Worm (Caenorhabditis elegans): ENCODE measurements around the gene gana-1.

The gana-1 gene

DNA sequence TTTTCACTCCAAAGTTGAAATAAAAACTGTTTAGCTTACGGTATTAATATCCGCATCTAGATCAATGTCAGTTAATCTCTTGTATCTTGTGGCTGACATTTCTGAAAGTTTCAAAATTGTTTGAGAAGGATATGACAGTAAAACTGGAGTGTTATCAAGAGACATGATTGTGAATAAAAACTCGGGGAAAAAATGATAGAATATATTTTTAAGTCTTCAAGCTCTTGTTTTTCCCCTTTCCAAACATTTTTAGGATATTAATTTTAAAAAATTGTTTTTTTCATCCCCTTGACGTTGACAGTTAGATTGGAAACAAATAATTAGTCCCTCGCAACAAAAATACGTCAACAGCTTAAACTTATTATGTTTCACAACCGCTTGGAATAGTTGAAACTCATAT is 12.1 kb upstream of the gana-1 start, which contains the start of gene R07B7.6:
R07B7.6 (minus strand) TSS at position 101 of the 400 bp plus-strand sequence.
- TF ChIP-seq mml-1 (tag; optimal IDR thresholded peaks at IDR 0.05): no peak
- no peak for TF ChIP-seq nhr-77 (tag; optimal IDR thresholded peaks at IDR 0.05)
- TF ChIP-seq fos-1 (tag; optimal IDR thresholded peaks at IDR 0.05): no peak
- TF ChIP-seq ztf-4 (tag; optimal IDR thresholded peaks at IDR 0.05): no peak
- TF ChIP-seq tbx-2 (tag; optimal IDR thresholded peaks at IDR 0.05): no peak
- no peak for TF ChIP-seq lin-15B (tag; optimal IDR thresholded peaks at IDR 0.05)
- no peak for TF ChIP-seq nhr-25 (tag; optimal IDR thresholded peaks at IDR 0.05)
- no peak for TF ChIP-seq elt-3 (tag; optimal IDR thresholded peaks at IDR 0.05)

DNA sequence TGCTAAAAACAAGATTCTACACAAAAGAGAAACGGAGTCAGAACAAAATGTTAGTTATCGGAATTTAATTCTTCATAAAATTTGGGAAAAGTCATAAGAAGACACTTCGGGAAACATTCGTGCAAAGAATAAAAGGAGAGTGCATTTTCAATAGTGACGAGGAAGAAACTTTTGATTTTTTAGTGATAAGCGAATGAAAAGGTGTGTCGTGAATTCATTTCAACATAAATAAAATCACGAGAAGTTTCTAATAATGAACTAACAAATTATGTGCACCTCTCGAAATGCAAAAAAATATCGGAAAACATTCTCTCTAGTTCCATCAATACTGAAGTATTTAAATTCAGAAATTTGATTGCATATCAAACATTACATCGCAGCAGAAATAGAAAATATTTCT is 11.1 kb upstream of the gana-1 start:
- TF ChIP-seq pqm-1 (tag; optimal IDR thresholded peaks at IDR 0.05) (peak; percentile 75), fkh-10 (GFP tag; optimal IDR thresholded peaks at IDR 0.05) (no peak), nhr-25 (tag; optimal IDR thresholded peaks at IDR 0.05) (no peak), elt-2 (tag; optimal IDR thresholded peaks at IDR 0.05) (peak; percentile 68), daf-12 (tag; optimal IDR thresholded peaks at IDR 0.05) (no peak), pha-4 (tag; optimal IDR thresholded peaks at IDR 0.05) (peak; percentile 57)

ce11 chrV:12080274-12080673 is 6.8 kb upstream of the gana-1 start, which contains the start of gene R07B7.9:
R07B7.9 (minus strand) TSS chrV:12080374.
- TF ChIP-seq egl-27 (tag; optimal IDR thresholded peaks at IDR 0.05) (no peak), pqm-1 (tag; optimal IDR thresholded peaks at IDR 0.05) (no peak), elt-3 (tag; optimal IDR thresholded peaks at IDR 0.05) (no peak), pha-4 (tag; optimal IDR thresholded peaks at IDR 0.05) (no peak), lin-15B (tag; optimal IDR thresholded peaks at IDR 0.05) (no peak), tbx-2 (tag; optimal IDR thresholded peaks at IDR 0.05) (no peak)

ce11 chrV:12082932-12083331 is 4.1 kb upstream of the gana-1 start, which contains the start of gene R07B7.10:
R07B7.10 (plus strand) TSS chrV:12083216.
- TF ChIP-seq pha-4 (tag; optimal IDR thresholded peaks at IDR 0.05): peak; percentile 32
- no peak for TF ChIP-seq elt-2 (tag; optimal IDR thresholded peaks at IDR 0.05)

DNA sequence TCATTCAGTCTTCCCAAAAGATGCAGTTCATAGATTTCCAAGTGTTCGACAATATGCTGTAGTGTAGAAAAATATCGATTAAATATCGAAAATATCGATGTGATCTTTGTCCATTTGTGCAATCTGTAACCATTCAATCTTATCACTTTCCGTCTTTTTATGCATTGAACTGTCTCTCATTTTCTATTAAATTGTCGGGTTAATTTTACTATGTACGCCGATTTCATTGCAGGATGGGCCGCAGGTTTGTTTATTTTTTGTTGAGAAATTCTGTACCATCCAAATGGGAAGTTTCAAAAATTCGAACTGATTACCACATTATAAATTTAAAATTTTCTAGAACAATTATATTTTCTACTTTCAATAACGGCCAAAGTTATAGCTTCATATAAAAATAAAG is 2.8 kb upstream of the gana-1 start, which contains the start of gene R07B7.8:
R07B7.8 (minus strand) TSS at position 101 of the 400 bp plus-strand sequence.
- TF ChIP-seq mml-1 (tag; optimal IDR thresholded peaks at IDR 0.05) (no peak), elt-2 (tag; optimal IDR thresholded peaks at IDR 0.05) (peak; percentile 36), ceh-82 (tag; optimal IDR thresholded peaks at IDR 0.05) (no peak), ceh-28 (tag; optimal IDR thresholded peaks at IDR 0.05) (peak; percentile 69)

DNA sequence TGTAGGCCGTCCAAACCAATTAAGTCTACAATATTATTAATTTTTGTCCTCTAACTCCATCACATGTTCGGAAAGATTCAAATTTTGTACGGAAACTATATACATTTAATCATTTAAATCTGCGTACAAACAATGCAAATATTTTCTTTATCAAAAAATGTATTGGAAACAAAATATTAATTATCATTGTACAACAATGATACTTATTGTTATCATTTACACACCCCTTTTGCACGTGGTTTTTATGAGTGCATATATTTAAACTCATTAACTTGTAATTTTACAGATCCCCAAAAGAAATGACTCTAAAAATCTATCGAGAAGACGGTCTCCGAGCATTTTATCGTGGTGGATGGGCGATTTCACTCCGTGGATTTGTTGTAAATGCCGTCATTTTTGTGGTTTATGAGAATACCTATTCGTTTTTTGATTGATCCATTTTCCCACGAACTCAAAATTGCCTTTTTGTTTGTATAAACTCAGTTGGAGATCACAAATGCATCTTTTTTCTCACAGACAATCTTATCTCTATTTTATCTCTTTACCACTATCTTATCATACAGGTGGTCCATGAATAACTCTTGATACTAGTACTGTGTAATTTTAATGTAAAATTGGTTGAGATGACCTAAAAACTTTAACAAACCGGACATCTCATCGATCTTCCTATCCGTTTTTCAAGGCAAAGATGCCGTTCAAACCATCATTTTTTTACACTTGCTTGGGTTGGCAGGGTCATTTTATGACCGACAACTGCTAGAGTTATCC is 983 bp upstream of the gana-1 start:
- peak; percentile 57 for TF ChIP-seq elt-2 (tag; optimal IDR thresholded peaks at IDR 0.05)
- TF ChIP-seq nhr-77 (tag; optimal IDR thresholded peaks at IDR 0.05): no peak
- peak; percentile 43 for TF ChIP-seq pha-4 (tag; optimal IDR thresholded peaks at IDR 0.05)
- TF ChIP-seq ceh-28 (tag; optimal IDR thresholded peaks at IDR 0.05): peak; percentile 11
- peak; percentile 54 to 91 (median 58) for TF ChIP-seq elt-3 (tag; optimal IDR thresholded peaks at IDR 0.05)
- no peak for TF ChIP-seq nhr-25 (tag; optimal IDR thresholded peaks at IDR 0.05)
- peak; percentile 48 for TF ChIP-seq pqm-1 (tag; optimal IDR thresholded peaks at IDR 0.05)
- no peak for TF ChIP-seq fos-1 (tag; optimal IDR thresholded peaks at IDR 0.05)
- no peak for TF ChIP-seq ceh-9 (tag; optimal IDR thresholded peaks at IDR 0.05)
- TF ChIP-seq lin-39 (tag; optimal IDR thresholded peaks at IDR 0.05): no peak
- peak; percentile 25 for TF ChIP-seq R02D3.7 (tag; optimal IDR thresholded peaks at IDR 0.05)

DNA sequence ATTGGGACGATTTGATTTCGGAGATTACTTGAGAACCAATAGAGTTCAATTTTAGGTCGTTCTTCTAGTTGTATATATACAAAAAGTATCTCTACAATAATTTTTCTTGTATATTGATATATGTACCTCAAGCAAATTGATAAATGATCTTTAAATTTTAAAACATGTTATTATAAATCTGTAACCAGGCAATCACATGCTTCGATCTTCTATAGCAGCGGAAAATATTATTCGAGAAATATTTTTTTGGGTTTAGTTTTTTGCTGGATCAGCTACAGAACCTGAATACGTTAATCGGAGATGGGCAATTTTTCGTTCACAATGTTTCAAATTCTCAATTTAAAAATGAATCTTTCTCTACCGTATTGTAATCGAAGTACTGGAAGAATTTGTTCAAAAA is 1.7 kb downstream of the gana-1 start, which contains the start of gene R07B7.12:
R07B7.12 (plus strand) TSS at position 301 of the 400 bp plus-strand sequence.
- TF ChIP-seq egl-5 (tag; optimal IDR thresholded peaks at IDR 0.05) (no peak), ztf-4 (tag; optimal IDR thresholded peaks at IDR 0.05) (no peak), nhr-237 (tag; optimal IDR thresholded peaks at IDR 0.05) (no peak), elt-3 (tag; optimal IDR thresholded peaks at IDR 0.05) (no peak)

DNA sequence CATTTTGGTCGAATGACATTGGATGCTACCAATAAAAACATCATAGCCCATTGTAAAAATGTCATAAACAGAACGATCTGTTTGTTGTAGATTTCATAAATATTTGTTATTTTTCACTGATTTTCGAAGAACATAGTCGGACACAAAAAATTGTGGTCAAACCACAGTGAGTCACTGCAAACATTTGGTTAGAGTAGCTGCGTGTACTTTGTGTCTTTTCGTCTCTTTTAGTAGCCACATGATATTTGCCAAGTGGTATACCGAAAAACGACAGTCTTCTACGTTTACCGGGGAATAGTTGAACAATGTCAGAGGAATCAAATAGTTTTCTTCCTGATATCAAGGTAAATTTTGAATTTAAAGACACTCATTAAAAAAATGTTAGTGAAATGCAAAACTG is 4.7 kb downstream of the gana-1 start, which contains the start of gene nhr-206:
nhr-206 (plus strand) TSS at position 248 of the 400 bp plus-strand sequence.
- TF ChIP-seq snpc-4 (tag; optimal IDR thresholded peaks at IDR 0.05) (no peak), fos-1 (tag; optimal IDR thresholded peaks at IDR 0.05) (no peak), pha-4 (tag; optimal IDR thresholded peaks at IDR 0.05) (peak; percentile 87), nhr-28 (tag; optimal IDR thresholded peaks at IDR 0.05) (no peak), ceh-28 (tag; optimal IDR thresholded peaks at IDR 0.05) (no peak), pqm-1 (tag; optimal IDR thresholded peaks at IDR 0.05) (peak; percentile 70), fkh-10 (GFP tag; optimal IDR thresholded peaks at IDR 0.05) (no peak), elt-2 (tag; optimal IDR thresholded peaks at IDR 0.05) (peak; percentile 59), lsy-12 (tag; optimal IDR thresholded peaks at IDR 0.05) (no peak), elt-3 (tag; optimal IDR thresholded peaks at IDR 0.05) (no peak), jun-1 (tag; optimal IDR thresholded peaks at IDR 0.05) (peak; percentile 53)

Data from whole organism, L3 larva.